Worm (Caenorhabditis elegans): ENCODE results near the gene srh-62.

DNA sequence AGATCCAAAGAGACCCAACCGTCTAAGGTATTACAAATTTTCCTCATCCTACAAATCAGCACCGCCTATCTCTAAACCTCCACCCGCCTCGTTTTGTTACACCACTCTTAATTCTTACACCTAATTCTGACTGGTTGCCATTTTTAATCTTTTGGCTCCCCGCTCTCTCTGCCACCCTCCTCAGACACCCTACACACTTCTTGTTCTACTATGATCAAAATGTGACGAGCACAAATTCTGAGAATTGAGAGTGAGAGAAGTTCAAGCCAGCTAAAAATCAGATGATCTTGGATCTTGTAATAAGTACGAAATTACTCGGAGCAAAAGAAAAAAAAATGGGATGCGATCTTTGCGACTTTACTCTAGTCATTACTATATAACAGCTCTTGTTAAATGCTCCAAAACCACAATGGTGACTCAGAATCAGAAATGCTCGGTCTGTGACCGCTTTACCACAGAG lies 1.3 kb upstream of the srh-62 start, which contains the start of gene nhr-252:
- TF ChIP-seq ref-1 (GFP tag; conservative IDR thresholded peaks at IDR 0.05), result no peak
- no peak for TF ChIP-seq ztf-29 (GFP tag; IDR thresholded peaks at IDR 0.05)
- TF ChIP-seq tab-1 (GFP tag; IDR thresholded peaks at IDR 0.05), result no peak
- TF ChIP-seq T22C8.4 (GFP tag; IDR thresholded peaks at IDR 0.05), result no peak
